Fruit fly (Drosophila melanogaster) whole organism, embryonic: ENCODE measurements around the gene Blimp-1.

Experiments
- Aef1 ChIP-seq: fragments of 200-800 bp; sonication (Bioruptor generic); IDR thresholded peaks from 3 replicates; pipeline ENCODE4 v1.3.6; 2022; ENCODE audit warnings: missing biosample characterization, missing genetic modification characterization
- CG17361 ChIP-seq: fragments of 200-800 bp; sonication (Bioruptor generic); IDR thresholded peaks from 3 replicates; pipeline ENCODE4 v1.3.6; 2022; ENCODE audit warnings: missing biosample characterization, missing genetic modification characterization
- CG6765 ChIP-seq: fragments of 200-800 bp; sonication (Bioruptor generic); optimal IDR thresholded peaks from 3 replicates; lab custom pipeline; 2017; ENCODE audit warnings: missing biosample characterization, mild to moderate bottlenecking, missing genetic modification characterization
- CTCF ChIP-seq: fragments of 200-800 bp; sonication (Bioruptor generic); optimal IDR thresholded peaks from 2 replicates; lab custom pipeline; 2017; ENCODE audit warnings: missing biosample characterization, mild to moderate bottlenecking, missing genetic modification characterization, moderate library complexity
- Chrac-16 ChIP-seq: fragments of 200-800 bp; sonication (Bioruptor generic); optimal IDR thresholded peaks from 3 replicates; lab custom pipeline; 2016; ENCODE audit warnings: missing biosample characterization, missing genetic modification characterization
- D19A ChIP-seq: fragments of 200-800 bp; optimal IDR thresholded peaks from 3 replicates; lab custom pipeline; 2019; ENCODE audit warnings: missing biosample characterization, mild to moderate bottlenecking, missing genetic modification characterization, moderate library complexity
- HLH3B ChIP-seq: fragments of 200-800 bp; sonication (Bioruptor generic); IDR thresholded peaks from 2 replicates; pipeline ENCODE4 v1.3.6; 2022; ENCODE audit warnings: missing biosample characterization, missing genetic modification characterization
- Hr78 ChIP-seq, 2 experiments: fragments of 200-800 bp in 1 of 2; fragments of >200 bp in 1 of 2; sonication (Bioruptor generic) in 1 of 2; optimal IDR thresholded peaks; 2 replicates each; lab custom pipeline; 2017 to 2019; ENCODE audit warnings: missing biosample characterization in 2 of 2, missing genetic modification characterization in 2 of 2, mild to moderate bottlenecking in 1 of 2, moderate library complexity in 1 of 2
- cato ChIP-seq: fragments of 200-800 bp; sonication (Bioruptor generic); optimal IDR thresholded peaks from 2 replicates; lab custom pipeline; 2016; ENCODE audit warnings: missing biosample characterization, missing genetic modification characterization, borderline replicate concordance
- emc ChIP-seq: fragments of 200-800 bp; sonication (Bioruptor generic); optimal IDR thresholded peaks from 2 replicates; lab custom pipeline; 2016; ENCODE audit warnings: missing biosample characterization, missing genetic modification characterization
- sd ChIP-seq: fragments of 200-800 bp; sonication (Bioruptor generic); optimal IDR thresholded peaks from 3 replicates; lab custom pipeline; 2018; ENCODE audit warnings: missing biosample characterization, mild to moderate bottlenecking, missing genetic modification characterization, moderate library complexity
- so ChIP-seq: fragments of 200-800 bp; sonication (Bioruptor generic); IDR thresholded peaks from 3 replicates; pipeline ENCODE4 v1.3.6; 2022; ENCODE audit warnings: missing biosample characterization, missing genetic modification characterization

DNA sequence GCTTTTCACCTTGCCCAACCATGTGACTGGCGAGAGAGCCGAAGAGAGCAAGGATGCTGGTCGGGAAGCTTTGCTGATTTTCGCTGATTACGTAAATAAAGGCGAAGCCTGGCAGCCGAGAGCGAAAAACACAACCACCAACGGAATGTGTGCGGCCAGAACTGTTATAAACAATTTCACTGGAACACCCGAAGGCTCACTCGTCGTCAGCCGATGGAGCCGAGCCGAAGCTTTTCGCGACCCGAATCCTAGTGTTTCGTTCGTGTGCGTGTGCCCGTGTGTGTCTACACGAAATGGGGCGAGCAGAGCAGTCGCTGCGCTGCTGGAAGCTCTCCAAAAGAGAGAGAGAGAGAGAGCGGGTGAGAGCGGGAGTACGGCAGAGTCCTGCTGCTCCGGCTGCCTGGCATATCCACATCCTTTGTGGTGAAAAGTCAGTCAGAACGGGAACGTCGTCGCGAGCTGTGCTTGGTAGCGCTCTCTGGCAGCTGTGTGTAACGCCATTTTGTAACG is 60.3 kb downstream of the Blimp-1 start:
- TF ChIP-seq cato (GFP tag; lab: Kevin White, UChicago) (no peak), Hr78 (GFP tag; optimal IDR thresholded peaks at IDR 0.05; lab: Kevin White, UChicago) (no peak), emc (GFP tag; lab: Kevin White, UChicago) (no peak), CG17361 (GFP tag; lab: Robert Waterston, UW) (no peak), Chrac-16 (GFP tag; lab: Kevin White, UChicago) (no peak), D19A (tag; lab: Kevin White, UChicago) (no peak), so (GFP tag; lab: Robert Waterston, UW) (no peak), CG6765 (no peak), sd (tag; lab: Kevin White, UChicago) (no peak), HLH3B (GFP tag; lab: Robert Waterston, UW) (no peak), CTCF (GFP tag; lab: Kevin White, UChicago) (no peak), Aef1 (GFP tag; lab: Robert Waterston, UW) (no peak)
